Worm (Caenorhabditis elegans) whole organism, mixed stage, embryonic: ENCODE results near the gene K09H11.6.
"Not testable (repeated sequence)": the region's sequence is repeated elsewhere in the genome, so short reads cannot be mapped to it uniquely, and the experiment has no call there.

Experiments
- elt-1 ChIP-seq: sonication (generic microtip); optimal IDR thresholded peaks from 2 replicates; lab custom pipeline; 2017; ENCODE audit warnings: missing genetic modification characterization, mild to moderate bottlenecking, missing compliant biosample characterization, antibody characterized with exemption, moderate library complexity, borderline replicate concordance; ENCODE audit not compliant: insufficient read depth
- nhr-2 ChIP-seq: fragments of 150-350 bp; optimal IDR thresholded peaks from 2 replicates; lab custom pipeline; 2014; ENCODE audit warnings: missing biosample characterization, missing genetic modification characterization
- nhr-237 ChIP-seq: fragments of 150-350 bp; optimal IDR thresholded peaks from 2 replicates; lab custom pipeline; 2014; ENCODE audit warnings: missing biosample characterization, missing genetic modification characterization
- nhr-28 ChIP-seq: fragments of 150-350 bp; optimal IDR thresholded peaks from 2 replicates; lab custom pipeline; 2014; ENCODE audit warnings: missing biosample characterization, missing genetic modification characterization
- unc-62 ChIP-seq: fragments of 150-350 bp; optimal IDR thresholded peaks from 2 replicates; lab custom pipeline; 2014; ENCODE audit warnings: missing biosample characterization, missing genetic modification reagents, missing genetic modification characterization
- zip-8 ChIP-seq: fragments of 150-350 bp; optimal IDR thresholded peaks from 2 replicates; lab custom pipeline; 2014; ENCODE audit warnings: missing biosample characterization, missing genetic modification characterization

ce11 chrV:5755203-5755693 is 19.3 kb upstream of the K09H11.6 start, which contains the start of gene K09H11.11:
- TF ChIP-seq elt-1 (tag; lab: Kevin White, UChicago); nhr-237; nhr-2 (tag; lab: Kevin White, UChicago); zip-8; unc-62 (GFP tag; lab: Kevin White, UChicago); nhr-28: not testable (repeated sequence)
